Fruit fly (Drosophila melanogaster) whole organism, embryonic: Measurements from ENCODE around the gene Cpr78Ca.
A peak's percentile ranks its signal among the peaks of the same experiment; 100 is the strongest.

Source experiments
- Abd-B ChIP-seq: fragments of 200-800 bp; sonication (Bioruptor generic); optimal IDR thresholded peaks from 2 replicates; lab custom pipeline; 2018; ENCODE audit warnings: missing biosample characterization, mild to moderate bottlenecking, missing genetic modification characterization, moderate library complexity
- Atf-2 ChIP-seq: fragments of 200-800 bp; sonication (Bioruptor generic); optimal IDR thresholded peaks from 2 replicates; lab custom pipeline; 2016; ENCODE audit warnings: missing biosample characterization, missing genetic modification characterization
- B-H2 ChIP-seq: fragments of 200-800 bp; sonication (Bioruptor generic); optimal IDR thresholded peaks from 2 replicates; lab custom pipeline; 2018; ENCODE audit warnings: missing biosample characterization, mild to moderate bottlenecking, missing genetic modification characterization
- Bgb ChIP-seq: fragments of 200-800 bp; sonication (Bioruptor generic); IDR thresholded peaks from 2 replicates; pipeline ENCODE4 v1.3.6; 2022; ENCODE audit warnings: missing biosample characterization, missing genetic modification characterization; ENCODE audit not compliant: partially characterized antibody
- CG10654 ChIP-seq: fragments of 200-800 bp; sonication (Bioruptor generic); optimal IDR thresholded peaks from 2 replicates; lab custom pipeline; 2016; ENCODE audit warnings: missing biosample characterization, missing genetic modification characterization
- CG11696 ChIP-seq: fragments of 200-800 bp; sonication (Bioruptor generic); IDR thresholded peaks from 2 replicates; pipeline ENCODE4 v1.3.6; 2022; ENCODE audit warnings: missing biosample characterization, missing genetic modification characterization
- CG12219 ChIP-seq: fragments of 200-800 bp; sonication (Bioruptor generic); optimal IDR thresholded peaks from 3 replicates; lab custom pipeline; 2018; ENCODE audit warnings: missing biosample characterization, mild to moderate bottlenecking, missing genetic modification characterization
- CG14965 ChIP-seq: fragments of 200-800 bp; sonication (Bioruptor generic); optimal IDR thresholded peaks from 2 replicates; lab custom pipeline; 2016; ENCODE audit warnings: missing biosample characterization, missing genetic modification characterization, borderline replicate concordance
- CG15514 ChIP-seq: fragments of 200-800 bp; sonication (Bioruptor generic); optimal IDR thresholded peaks from 3 replicates; lab custom pipeline; 2017; ENCODE audit warnings: missing biosample characterization, missing genetic modification characterization, mild to moderate bottlenecking, moderate library complexity, missing genetic modification reagents
- CG15696 ChIP-seq: fragments of 200-800 bp; sonication (Bioruptor generic); optimal IDR thresholded peaks from 2 replicates; lab custom pipeline; 2019; ENCODE audit warnings: missing biosample characterization, mild to moderate bottlenecking, missing genetic modification characterization, moderate library complexity
- CG1603 ChIP-seq: fragments of 200-800 bp; sonication (Bioruptor generic); optimal IDR thresholded peaks from 2 replicates; lab custom pipeline; 2019; ENCODE audit warnings: missing biosample characterization, mild to moderate bottlenecking, missing genetic modification characterization, moderate library complexity
- CG17912 ChIP-seq: fragments of 200-800 bp; sonication (Bioruptor generic); optimal IDR thresholded peaks from 2 replicates; lab custom pipeline; 2018; ENCODE audit warnings: missing biosample characterization, mild to moderate bottlenecking, missing genetic modification characterization
- CG18619 ChIP-seq: fragments of 200-800 bp; sonication (Bioruptor generic); optimal IDR thresholded peaks from 3 replicates; lab custom pipeline; 2017; ENCODE audit warnings: missing biosample characterization, mild to moderate bottlenecking, missing genetic modification characterization
- CG2129 ChIP-seq: fragments of 200-800 bp; sonication (Bioruptor generic); IDR thresholded peaks from 2 replicates; pipeline ENCODE4 v1.3.6; 2022; ENCODE audit warnings: missing biosample characterization, missing genetic modification characterization; ENCODE audit not compliant: partially characterized antibody
- CG32767 ChIP-seq: fragments of 200-800 bp; sonication (Bioruptor generic); IDR thresholded peaks from 2 replicates; pipeline ENCODE4 v1.3.6; 2022; ENCODE audit warnings: missing biosample characterization, missing genetic modification characterization
- CG34376 ChIP-seq: fragments of 200-800 bp; sonication (Bioruptor generic); optimal IDR thresholded peaks from 2 replicates; lab custom pipeline; 2018; ENCODE audit warnings: missing biosample characterization, mild to moderate bottlenecking, missing genetic modification characterization
- CG5180 ChIP-seq: fragments of 200-800 bp; sonication (Bioruptor generic); optimal IDR thresholded peaks from 3 replicates; lab custom pipeline; 2017; ENCODE audit warnings: missing biosample characterization, missing genetic modification characterization, mild to moderate bottlenecking, moderate library complexity, missing genetic modification reagents
- CG5953 ChIP-seq: fragments of 200-800 bp; sonication (Bioruptor generic); IDR thresholded peaks from 2 replicates; pipeline ENCODE4 v1.3.6; 2022; ENCODE audit warnings: missing biosample characterization, missing genetic modification characterization
- CG7839 ChIP-seq: fragments of 200-800 bp; sonication (Bioruptor generic); optimal IDR thresholded peaks from 3 replicates; lab custom pipeline; 2018; ENCODE audit warnings: missing biosample characterization, mild to moderate bottlenecking, missing genetic modification characterization, moderate library complexity
- CG8281 ChIP-seq: fragments of 200-800 bp; sonication (Bioruptor generic); optimal IDR thresholded peaks from 2 replicates; lab custom pipeline; 2018; ENCODE audit warnings: missing biosample characterization, mild to moderate bottlenecking, missing genetic modification characterization, moderate library complexity
- CG8765 ChIP-seq: fragments of 200-800 bp; sonication (Bioruptor generic); IDR thresholded peaks from 2 replicates; pipeline ENCODE4 v1.3.6; 2022; ENCODE audit warnings: missing biosample characterization, missing genetic modification characterization
- CG8924 ChIP-seq: fragments of 200-800 bp; optimal IDR thresholded peaks from 3 replicates; lab custom pipeline; 2019; ENCODE audit warnings: missing biosample characterization, mild to moderate bottlenecking, missing genetic modification characterization, moderate library complexity
- CTCF ChIP-seq: fragments of 200-800 bp; sonication (Bioruptor generic); optimal IDR thresholded peaks from 2 replicates; lab custom pipeline; 2017; ENCODE audit warnings: missing biosample characterization, mild to moderate bottlenecking, missing genetic modification characterization, moderate library complexity
- Dp ChIP-seq: fragments of 200-800 bp; sonication (Bioruptor generic); optimal IDR thresholded peaks from 2 replicates; lab custom pipeline; 2018; ENCODE audit warnings: missing biosample characterization, mild to moderate bottlenecking, missing genetic modification characterization, moderate library complexity
- Drgx ChIP-seq: fragments of 200-800 bp; sonication (Bioruptor generic); IDR thresholded peaks from 2 replicates; pipeline ENCODE4 v1.3.6; 2022; ENCODE audit warnings: missing biosample characterization, missing genetic modification characterization
- Ets65A ChIP-seq: fragments of 200-800 bp; sonication (Bioruptor generic); peaks from one replicate; lab custom pipeline; 2016; ENCODE audit warnings: missing biosample characterization, missing genetic modification characterization
- H2.0 ChIP-seq: fragments of 200-800 bp; sonication (Bioruptor generic); IDR thresholded peaks from 2 replicates; pipeline ENCODE4 v1.3.6; 2022; ENCODE audit warnings: missing biosample characterization, missing genetic modification characterization
- HmgD ChIP-seq: fragments of 200-800 bp; sonication (Bioruptor generic); optimal IDR thresholded peaks from 3 replicates; lab custom pipeline; 2016; ENCODE audit warnings: missing biosample characterization, missing genetic modification characterization
- NC2α ChIP-seq: fragments of 200-800 bp; sonication (Bioruptor generic); optimal IDR thresholded peaks from 2 replicates; lab custom pipeline; 2016; ENCODE audit warnings: missing biosample characterization, missing genetic modification characterization
- NK7.1 ChIP-seq: fragments of 200-800 bp; sonication (Bioruptor generic); optimal IDR thresholded peaks from 3 replicates; lab custom pipeline; 2016; ENCODE audit warnings: missing biosample characterization, missing genetic modification characterization
- TFAM ChIP-seq: fragments of 200-800 bp; sonication (Bioruptor generic); optimal IDR thresholded peaks from 2 replicates; lab custom pipeline; 2017; ENCODE audit warnings: missing biosample characterization, missing genetic modification characterization, inconsistent platforms
- Usf ChIP-seq: fragments of 200-800 bp; sonication (Bioruptor generic); optimal IDR thresholded peaks from 2 replicates; lab custom pipeline; 2017; ENCODE audit warnings: missing genotype, missing biosample characterization, missing genetic modification characterization
- Xbp1 ChIP-seq: fragments of 200-800 bp; sonication (Bioruptor generic); optimal IDR thresholded peaks from 3 replicates; lab custom pipeline; 2016; ENCODE audit warnings: missing biosample characterization, mild to moderate bottlenecking, missing genetic modification characterization
- ab ChIP-seq: fragments of 200-800 bp; sonication (Bioruptor generic); optimal IDR thresholded peaks from 2 replicates; lab custom pipeline; 2016; ENCODE audit warnings: missing biosample characterization, missing genetic modification characterization
- abd-A ChIP-seq: fragments of 200-800 bp; sonication (Bioruptor generic); optimal IDR thresholded peaks from 3 replicates; lab custom pipeline; 2019; ENCODE audit warnings: missing biosample characterization, mild to moderate bottlenecking, missing genetic modification characterization, moderate library complexity
- ato ChIP-seq: fragments of 200-800 bp; sonication (Bioruptor generic); IDR thresholded peaks from 2 replicates; pipeline ENCODE4 v1.3.6; 2022; ENCODE audit warnings: missing biosample characterization, missing genetic modification characterization; ENCODE audit not compliant: partially characterized antibody
- bowl ChIP-seq: fragments of 200-800 bp; sonication (Bioruptor generic); IDR thresholded peaks from 2 replicates; pipeline ENCODE4 v1.3.6; 2022; ENCODE audit warnings: missing biosample characterization, missing genetic modification characterization
- dm ChIP-seq: fragments of 200-800 bp; sonication (Bioruptor generic); optimal IDR thresholded peaks from 3 replicates; lab custom pipeline; 2016; ENCODE audit warnings: missing biosample characterization, missing genetic modification characterization
- en ChIP-seq: fragments of 200-800 bp; sonication (Bioruptor generic); optimal IDR thresholded peaks from 2 replicates; lab custom pipeline; 2016; ENCODE audit warnings: missing biosample characterization, missing genetic modification characterization
- ewg ChIP-seq: fragments of 200-800 bp; sonication (Bioruptor generic); optimal IDR thresholded peaks from 3 replicates; lab custom pipeline; 2017; ENCODE audit warnings: mild to moderate bottlenecking, missing biosample characterization, missing genetic modification reagents, missing genetic modification characterization
- gce ChIP-seq: fragments of 200-800 bp; sonication (Bioruptor generic); IDR thresholded peaks from 3 replicates; pipeline ENCODE4 v1.3.6; 2022; ENCODE audit warnings: missing biosample characterization, missing genetic modification characterization
- jing ChIP-seq: fragments of 200-800 bp; sonication (Bioruptor generic); optimal IDR thresholded peaks from 2 replicates; lab custom pipeline; 2018; ENCODE audit warnings: missing biosample characterization, mild to moderate bottlenecking, missing genetic modification characterization
- luna ChIP-seq: fragments of 200-800 bp; sonication (Bioruptor generic); optimal IDR thresholded peaks from 2 replicates; lab custom pipeline; 2016; ENCODE audit warnings: missing biosample characterization, missing genetic modification characterization
- nom ChIP-seq: fragments of 200-800 bp; sonication (Bioruptor generic); optimal IDR thresholded peaks from 2 replicates; lab custom pipeline; 2017; ENCODE audit warnings: missing biosample characterization, missing genetic modification characterization, mild to moderate bottlenecking, moderate library complexity, missing genetic modification reagents
- pita ChIP-seq: fragments of 200-800 bp; sonication (Bioruptor generic); optimal IDR thresholded peaks from 2 replicates; lab custom pipeline; 2017; ENCODE audit warnings: missing biosample characterization, mild to moderate bottlenecking, missing genetic modification characterization
- schlank ChIP-seq: fragments of 200-800 bp; sonication (Bioruptor generic); optimal IDR thresholded peaks from 2 replicates; lab custom pipeline; 2018; ENCODE audit warnings: missing biosample characterization, mild to moderate bottlenecking, missing genetic modification characterization
- sisA ChIP-seq: fragments of 200-800 bp; sonication (Bioruptor generic); IDR thresholded peaks from 2 replicates; pipeline ENCODE4 v1.3.6; 2022; ENCODE audit warnings: missing biosample characterization, missing genetic modification characterization
- wek ChIP-seq: fragments of 200-800 bp; sonication (Bioruptor generic); optimal IDR thresholded peaks from 3 replicates; lab custom pipeline; 2018; ENCODE audit warnings: missing biosample characterization, mild to moderate bottlenecking, missing genetic modification characterization, moderate library complexity
- zen2 ChIP-seq: fragments of 200-800 bp; sonication (Bioruptor generic); IDR thresholded peaks from 3 replicates; pipeline ENCODE4 v1.3.6; 2022; ENCODE audit warnings: missing biosample characterization, missing genetic modification characterization; ENCODE audit not compliant: partially characterized antibody

The Cpr78Ca gene

dm6 chr3L:21276296-21277257, 16.0 kb downstream of the Cpr78Ca start (continued):
- TF ChIP-seq wek (GFP tag; lab: Kevin White, UChicago) (no peak), dm (GFP tag; lab: Kevin White, UChicago) (no peak), CTCF (GFP tag; lab: Kevin White, UChicago) (peak; percentile 2), bowl (no peak), abd-A (tag; lab: Kevin White, UChicago) (peak; percentile 94), nom (GFP tag; lab: Kevin White, UChicago) (no peak), ab (GFP tag; lab: Kevin White, UChicago) (no peak), HmgD (GFP tag; lab: Kevin White, UChicago) (peak; percentile 10), zen2 (no peak), CG7839 (tag; lab: Kevin White, UChicago) (peak; percentile 81), Dp (GFP tag; lab: Kevin White, UChicago) (peak; percentile 32), Atf-2 (peak; percentile 65), CG5180 (GFP tag; lab: Kevin White, UChicago) (peak; percentile 11), CG15696 (tag; lab: Kevin White, UChicago) (peak; percentile 69), CG32767 (no peak), CG8281 (tag; lab: Kevin White, UChicago) (peak; percentile 16), en (GFP tag; lab: Kevin White, UChicago) (peak; percentile 38), pita (GFP tag; lab: Kevin White, UChicago) (no peak), sisA (GFP tag; lab: Robert Waterston, UW) (peak; percentile 54), CG1603 (peak; percentile 23), CG10654 (GFP tag; lab: Kevin White, UChicago) (peak; percentile 47), schlank (tag; lab: Kevin White, UChicago) (peak; percentile 1), CG18619 (peak; percentile 59), ewg (peak; percentile 41), CG5953 (no peak), NK7.1 (GFP tag; lab: Kevin White, UChicago) (no peak), jing (peak; percentile 50), CG8924 (tag; lab: Kevin White, UChicago) (peak; percentile 68), Abd-B (GFP tag; lab: Kevin White, UChicago) (peak; percentile 20), TFAM (GFP tag; lab: Kevin White, UChicago) (no peak), CG17912 (no peak), Ets65A (peak; percentile 90), gce (no peak), B-H2 (GFP tag; lab: Kevin White, UChicago) (no peak), H2.0 (GFP tag; lab: Robert Waterston, UW) (no peak), Bgb (GFP tag; lab: Robert Waterston, UW) (peak; percentile 29; the same call in 1 of the 2 replicates), ato (no peak), Drgx (GFP tag; lab: Robert Waterston, UW) (no peak), CG15514 (GFP tag; lab: Kevin White, UChicago) (no peak), CG11696 (GFP tag; lab: Robert Waterston, UW) (no peak), CG14965 (GFP tag; lab: Kevin White, UChicago) (no peak), CG34376 (GFP tag; lab: Kevin White, UChicago) (peak; percentile 17), luna (GFP tag; lab: Kevin White, UChicago) (no peak), CG8765 (GFP tag; lab: Robert Waterston, UW) (no peak), Xbp1 (GFP tag; lab: Kevin White, UChicago) (peak; percentile 68), NC2α (GFP tag; lab: Kevin White, UChicago) (no peak), Usf (GFP tag; lab: Kevin White, UChicago) (peak; percentile 19), CG2129 (GFP tag; lab: Robert Waterston, UW) (no peak), CG12219 (GFP tag; lab: Kevin White, UChicago) (peak; percentile 24)
